Worm (Caenorhabditis elegans) whole organism, L3 larva: ENCODE measurements around the gene K08E4.2.

Experiments used
- ceh-82 ChIP-seq: fragments of 150-350 bp; optimal IDR thresholded peaks from 2 replicates; lab custom pipeline; 2014; ENCODE audit warnings: missing biosample characterization, missing genetic modification characterization
- egl-27 ChIP-seq: sonication (generic microtip); optimal IDR thresholded peaks from 4 replicates; lab custom pipeline; 2017; ENCODE audit warnings: missing biosample characterization, missing genetic modification reagents, missing genetic modification characterization
- pha-4 ChIP-seq: fragments of 150-350 bp; optimal IDR thresholded peaks from 2 replicates; lab custom pipeline; 2014; ENCODE audit warnings: missing biosample characterization, missing genetic modification reagents, missing genetic modification characterization

- no peak for TF ChIP-seq ceh-82 (tag; lab: Kevin White, UChicago)
- no peak for TF ChIP-seq pha-4
- no peak for TF ChIP-seq egl-27 (tag; lab: Kevin White, UChicago)
These were observed 35.1 kb downstream of the K08E4.2 start for ce11 chrIV:12021360-12021759.
